Worm (Caenorhabditis elegans) whole organism, L1 larva: Measurements from ENCODE around the gene sut-2.

Source experiments
- C04F5.9 ChIP-seq: sonication (generic microtip); optimal IDR thresholded peaks from 2 replicates; lab custom pipeline; 2016; ENCODE audit warnings: missing genetic modification characterization, missing compliant biosample characterization
- C16A3.4 ChIP-seq: fragments of 150-350 bp; optimal IDR thresholded peaks from 2 replicates; lab custom pipeline; 2014; ENCODE audit warnings: missing biosample characterization, missing genetic modification characterization
- F16B12.6 ChIP-seq: fragments of 150-350 bp; optimal IDR thresholded peaks from 2 replicates; lab custom pipeline; 2014; ENCODE audit warnings: missing biosample characterization, missing genetic modification characterization
- aly-2 ChIP-seq: fragments of 150-350 bp; optimal IDR thresholded peaks from 2 replicates; lab custom pipeline; 2014; ENCODE audit warnings: missing biosample characterization, missing genetic modification characterization
- blmp-1 ChIP-seq: fragments of 150-350 bp; optimal IDR thresholded peaks from 2 replicates; lab custom pipeline; 2014; ENCODE audit warnings: missing biosample characterization, missing genetic modification characterization
- ceh-8 ChIP-seq: fragments of 200-800 bp; sonication (Bioruptor generic); optimal IDR thresholded peaks from 2 replicates; lab custom pipeline; 2018; ENCODE audit warnings: mild to moderate bottlenecking, missing genetic modification characterization, moderate library complexity, missing compliant biosample characterization
- ceh-82 ChIP-seq, 3 experiments: fragments of 150-350 bp in 1 of 3; sonication (generic microtip) in 2 of 3; optimal IDR thresholded peaks; 2 replicates each; lab custom pipeline; 2014 to 2017; ENCODE audit warnings: missing biosample characterization in 3 of 3, missing genetic modification characterization in 3 of 3
- ceh-90 ChIP-seq: sonication (generic microtip); optimal IDR thresholded peaks from 2 replicates; lab custom pipeline; 2016; ENCODE audit warnings: missing genetic modification characterization, missing compliant biosample characterization
- dpl-1 ChIP-seq, 3 experiments: fragments of 150-350 bp in 2 of 3; sonication (generic microtip) in 1 of 3; optimal IDR thresholded peaks; 2 replicates each; lab custom pipeline; 2014 to 2017; ENCODE audit warnings: missing biosample characterization in 3 of 3, missing genetic modification characterization in 3 of 3, missing genetic modification reagents in 3 of 3
- dsc-1 ChIP-seq: sonication (generic microtip); optimal IDR thresholded peaks from 2 replicates; lab custom pipeline; 2016; ENCODE audit warnings: mild to moderate bottlenecking, missing genetic modification characterization, missing compliant biosample characterization
- efl-1 ChIP-seq, 4 experiments: fragments of 150-350 bp; optimal IDR thresholded peaks in 3 of 4; peaks in 1 of 4; 1 replicate in 1 of 4; 2 replicates in 3 of 4; lab custom pipeline; 2014; ENCODE audit warnings: missing biosample characterization in 2 of 4, missing genetic modification characterization in 2 of 4, missing genetic modification reagents in 2 of 4
- efl-3 ChIP-seq: fragments of 200-800 bp; sonication (Bioruptor generic); optimal IDR thresholded peaks from 2 replicates; lab custom pipeline; 2018; ENCODE audit warnings: mild to moderate bottlenecking, missing genetic modification characterization, missing compliant biosample characterization
- egl-13 ChIP-seq: sonication (generic microtip); optimal IDR thresholded peaks from 2 replicates; lab custom pipeline; 2016; ENCODE audit warnings: missing genotype, missing genetic modification reagents, missing genetic modification characterization, missing compliant biosample characterization
- elt-3 ChIP-seq, 6 experiments: fragments of 150-350 bp in 1 of 6; sonication (generic microtip); optimal IDR thresholded peaks; 2 replicates each; lab custom pipeline; 2017 to 2018; ENCODE audit warnings: missing biosample characterization in 6 of 6, missing genetic modification characterization in 6 of 6, inconsistent platforms in 1 of 6
- ets-5 ChIP-seq: fragments of 200-800 bp; sonication (Bioruptor generic); IDR thresholded peaks from 2 replicates; pipeline ENCODE4 v1.3.6; 2022; ENCODE audit warnings: missing genetic modification characterization, missing compliant biosample characterization
- fkh-10 ChIP-seq: sonication (generic microtip); optimal IDR thresholded peaks from 2 replicates; lab custom pipeline; 2017; ENCODE audit warnings: missing biosample characterization, missing genetic modification reagents, missing genetic modification characterization
- fos-1 ChIP-seq: fragments of 150-350 bp; optimal IDR thresholded peaks from 2 replicates; lab custom pipeline; 2014; ENCODE audit warnings: missing biosample characterization, missing genetic modification characterization
- grh-1 ChIP-seq: fragments of 200-800 bp; sonication (Bioruptor generic); IDR thresholded peaks from 2 replicates; pipeline ENCODE4 v1.3.6; 2022; ENCODE audit warnings: missing genetic modification reagents, missing genetic modification characterization, missing compliant biosample characterization
- isw-1 ChIP-seq: fragments of 200-800 bp; sonication (Bioruptor generic); IDR thresholded peaks from 2 replicates; pipeline ENCODE4 v1.3.6; 2022; ENCODE audit warnings: missing genetic modification characterization, missing compliant biosample characterization
- lin-13 ChIP-seq: fragments of 150-350 bp; optimal IDR thresholded peaks from 2 replicates; lab custom pipeline; 2014; ENCODE audit warnings: missing biosample characterization, missing genetic modification reagents, missing genetic modification characterization
- lin-14 ChIP-seq: fragments of 200-800 bp; sonication (Bioruptor generic); optimal IDR thresholded peaks from 2 replicates; lab custom pipeline; 2018; ENCODE audit warnings: mild to moderate bottlenecking, missing genetic modification characterization, moderate library complexity, missing compliant biosample characterization
- lin-15B ChIP-seq: fragments of 150-350 bp; sonication (generic microtip); optimal IDR thresholded peaks from 3 replicates; lab custom pipeline; 2014; ENCODE audit warnings: missing biosample characterization, missing genetic modification characterization
- lin-35 ChIP-seq, 2 experiments: fragments of 150-350 bp; optimal IDR thresholded peaks; 2 replicates each; lab custom pipeline; 2014; ENCODE audit warnings: missing biosample characterization in 2 of 2, missing genetic modification characterization in 2 of 2, missing genetic modification reagents in 2 of 2
- lir-3 ChIP-seq: sonication (generic microtip); optimal IDR thresholded peaks from 2 replicates; lab custom pipeline; 2016; ENCODE audit warnings: mild to moderate bottlenecking, missing genetic modification characterization, moderate library complexity, missing compliant biosample characterization; ENCODE audit not compliant: poor library complexity
- lsy-2 ChIP-seq, 2 experiments: fragments of 150-350 bp; optimal IDR thresholded peaks; 2 replicates each; lab custom pipeline; 2014; ENCODE audit warnings: missing biosample characterization in 2 of 2, missing genetic modification characterization in 2 of 2
- mab-9 ChIP-seq: fragments of 200-800 bp; sonication (Bioruptor generic); IDR thresholded peaks from 2 replicates; pipeline ENCODE4 v1.3.6; 2022; ENCODE audit warnings: missing genetic modification reagents, missing genetic modification characterization, missing compliant biosample characterization
- mdl-1 ChIP-seq, 2 experiments: fragments of 150-350 bp; optimal IDR thresholded peaks; 2 replicates each; lab custom pipeline; 2014 to 2017; ENCODE audit warnings: missing biosample characterization in 2 of 2, missing genetic modification characterization in 2 of 2, inconsistent platforms in 1 of 2
- mep-1 ChIP-seq: fragments of 150-350 bp; optimal IDR thresholded peaks from 2 replicates; lab custom pipeline; 2014; ENCODE audit warnings: missing biosample characterization, missing genetic modification characterization
- nhr-19 ChIP-seq: fragments of 200-800 bp; sonication (Bioruptor generic); conservative IDR thresholded peaks from 2 replicates; pipeline ENCODE4 v1.3.6; 2022; ENCODE audit warnings: missing genetic modification characterization, missing compliant biosample characterization
- nhr-20 ChIP-seq: sonication (generic microtip); optimal IDR thresholded peaks from 2 replicates; lab custom pipeline; 2016; ENCODE audit warnings: mild to moderate bottlenecking, missing genetic modification characterization, missing compliant biosample characterization
- nhr-237 ChIP-seq: fragments of 150-350 bp; optimal IDR thresholded peaks from 2 replicates; lab custom pipeline; 2014; ENCODE audit warnings: missing biosample characterization, missing genetic modification characterization
- nhr-47 ChIP-seq: sonication (generic microtip); optimal IDR thresholded peaks from 2 replicates; lab custom pipeline; 2016; ENCODE audit warnings: mild to moderate bottlenecking, missing genetic modification characterization, moderate library complexity, missing compliant biosample characterization
- nhr-71 ChIP-seq: sonication (generic microtip); optimal IDR thresholded peaks from 2 replicates; lab custom pipeline; 2016; ENCODE audit warnings: mild to moderate bottlenecking, missing genetic modification characterization, moderate library complexity, missing compliant biosample characterization
- nhr-77 ChIP-seq: fragments of 150-350 bp; optimal IDR thresholded peaks from 2 replicates; lab custom pipeline; 2014; ENCODE audit warnings: missing biosample characterization, missing genetic modification characterization
- nhr-85 ChIP-seq: sonication (generic microtip); peaks from one replicate; lab custom pipeline; 2016; ENCODE audit warnings: missing genetic modification characterization, inconsistent platforms, missing compliant biosample characterization
- snu-23 ChIP-seq: sonication (generic microtip); optimal IDR thresholded peaks from 2 replicates; lab custom pipeline; 2016; ENCODE audit warnings: missing genetic modification characterization, missing compliant biosample characterization
- sptf-1 ChIP-seq: fragments of 150-350 bp; optimal IDR thresholded peaks from 2 replicates; lab custom pipeline; 2014; ENCODE audit warnings: missing biosample characterization, missing genetic modification characterization
- swsn-7 ChIP-seq: sonication (generic microtip); optimal IDR thresholded peaks from 2 replicates; lab custom pipeline; 2016; ENCODE audit warnings: missing genetic modification characterization, missing compliant biosample characterization
- tlp-1 ChIP-seq: fragments of 150-350 bp; optimal IDR thresholded peaks from 2 replicates; lab custom pipeline; 2014; ENCODE audit warnings: missing biosample characterization, missing genetic modification characterization
- unc-30 ChIP-seq: sonication (generic microtip); optimal IDR thresholded peaks from 2 replicates; lab custom pipeline; 2017; ENCODE audit warnings: missing biosample characterization, missing genetic modification characterization
- zag-1 ChIP-seq: fragments of 150-350 bp; optimal IDR thresholded peaks from 2 replicates; lab custom pipeline; 2014; ENCODE audit warnings: missing biosample characterization, missing genetic modification characterization
- zip-4 ChIP-seq: fragments of 200-800 bp; sonication (Bioruptor generic); optimal IDR thresholded peaks from 2 replicates; lab custom pipeline; 2018; ENCODE audit warnings: mild to moderate bottlenecking, missing genetic modification characterization, moderate library complexity, missing compliant biosample characterization

sut-2 gene

ce11 chrV:4569999-4570627, at the start of gene sut-2:
sut-2 (minus strand) TSS chrV:4570049.
- TF ChIP-seq aly-2 (tag; lab: Kevin White, UChicago) (peak; percentile 18), fos-1 (tag; lab: Kevin White, UChicago) (no peak), nhr-71 (peak; percentile 56), mab-9 (GFP tag; lab: Robert Waterston, UW) (no peak), nhr-19 (GFP tag; lab: Robert Waterston, UW) (no peak; the same call in 1 of the 2 replicates), C04F5.9 (tag; lab: Kevin White, UChicago) (no peak), ets-5 (no peak), nhr-20 (tag; lab: Kevin White, UChicago) (peak; percentile 20), C16A3.4 (peak; percentile 33), dpl-1 (GFP tag; optimal IDR thresholded peaks at IDR 0.05; lab: Kevin White, UChicago) (peak; percentile 42 to 57 (median 54)), isw-1 (GFP tag; lab: Robert Waterston, UW) (no peak), zag-1 (tag; lab: Kevin White, UChicago) (no peak), ceh-8 (GFP tag; lab: Kevin White, UChicago) (no peak), F16B12.6 (tag; lab: Kevin White, UChicago) (peak; percentile 90), nhr-85 (tag; lab: Kevin White, UChicago) (peak; percentile 40), sptf-1 (tag; lab: Kevin White, UChicago) (no peak), snu-23 (peak; percentile 67), lin-14 (no peak), dsc-1 (tag; lab: Kevin White, UChicago) (peak; percentile 22), nhr-77 (tag; lab: Kevin White, UChicago) (no peak), egl-13 (peak; percentile 22), blmp-1 (tag; lab: Kevin White, UChicago) (peak; percentile 83), unc-30 (tag; lab: Kevin White, UChicago) (no peak), lin-35 (GFP tag; optimal IDR thresholded peaks at IDR 0.05; lab: Kevin White, UChicago) (peak; percentile 39 to 62), zip-4 (GFP tag; lab: Kevin White, UChicago) (no peak), lsy-2 (tag; optimal IDR thresholded peaks at IDR 0.05; lab: Kevin White, UChicago) (peak; percentile 58 to 63), lin-15B (tag; lab: Kevin White, UChicago) (no peak), lin-13 (GFP tag; lab: Kevin White, UChicago) (no peak), efl-3 (GFP tag; lab: Kevin White, UChicago) (no peak), mep-1 (tag; lab: Kevin White, UChicago) (peak; percentile 78), lir-3 (tag; lab: Kevin White, UChicago) (no peak), grh-1 (no peak), tlp-1 (tag; lab: Kevin White, UChicago) (no peak), ceh-90 (tag; lab: Kevin White, UChicago) (no peak), ceh-82 (tag; optimal IDR thresholded peaks at IDR 0.05; lab: Kevin White, UChicago) (peak in 1 of 3 experiments; percentile 8), nhr-237 (tag; lab: Kevin White, UChicago) (no peak), nhr-47 (tag; lab: Kevin White, UChicago) (peak; percentile 54), elt-3 (tag; optimal IDR thresholded peaks at IDR 0.05; lab: Kevin White, UChicago) (peak in 1 of 6 experiments; percentile 49), swsn-7 (tag; lab: Kevin White, UChicago) (peak; percentile 17), efl-1 (optimal IDR thresholded peaks at IDR 0.05; lab: Kevin White, UChicago) (peak; percentile 27 to 54), efl-1 (GFP tag; optimal IDR thresholded peaks at IDR 0.05 in 1 of 2; lab: Kevin White, UChicago) (peak; percentile 55 to 87), mdl-1 (tag; optimal IDR thresholded peaks at IDR 0.05; lab: Kevin White, UChicago) (peak in 1 of 2 experiments; percentile 55)

- no peak for TF ChIP-seq fkh-10
- TF ChIP-seq nhr-85 (tag; lab: Kevin White, UChicago) = peak; percentile 5
These were observed 47.4 kb upstream of the sut-2 start, which contains the start of gene sumv-2 for ce11 chrV:4617260-4617659. sumv-2 (plus strand) TSS chrV:4617560.
